Worm (Caenorhabditis elegans) whole organism, L4 larva: ENCODE data around the gene F40H6.5.

Experiments used
- F37D6.2 ChIP-seq: sonication (generic microtip); optimal IDR thresholded peaks from 2 replicates; lab custom pipeline; 2016; ENCODE audit warnings: mild to moderate bottlenecking, missing genetic modification characterization, missing compliant biosample characterization
- Y48G9A.11 ChIP-seq: fragments of 200-800 bp; sonication (Bioruptor generic); IDR thresholded peaks from 2 replicates; pipeline ENCODE4 v1.3.6; 2022; ENCODE audit warnings: missing genetic modification reagents, missing genetic modification characterization, missing compliant biosample characterization
- Y5F2A.4 ChIP-seq: fragments of 200-800 bp; sonication (Bioruptor generic); optimal IDR thresholded peaks from 2 replicates; lab custom pipeline; 2018; ENCODE audit warnings: mild to moderate bottlenecking, missing genetic modification characterization, missing compliant biosample characterization
- aha-1 ChIP-seq: fragments of 150-350 bp; peaks from one replicate; lab custom pipeline; 2014; ENCODE audit warnings: missing biosample characterization, missing genetic modification characterization
- ceh-32 ChIP-seq: sonication (generic microtip); optimal IDR thresholded peaks from 2 replicates; lab custom pipeline; 2016; ENCODE audit warnings: mild to moderate bottlenecking, missing genetic modification characterization, missing compliant biosample characterization; ENCODE audit not compliant: poor library complexity
- ceh-44 ChIP-seq: fragments of 200-800 bp; sonication (Bioruptor generic); IDR thresholded peaks from 2 replicates; pipeline ENCODE4 v1.3.6; 2022; ENCODE audit warnings: missing genetic modification reagents, missing genetic modification characterization, missing compliant biosample characterization
- ctbp-1 ChIP-seq: fragments of 200-800 bp; sonication (Bioruptor generic); IDR thresholded peaks from 2 replicates; pipeline ENCODE4 v1.3.6; 2022; ENCODE audit warnings: missing genetic modification reagents, missing genetic modification characterization, missing compliant biosample characterization
- daf-12 ChIP-seq: fragments of 150-350 bp; optimal IDR thresholded peaks from 2 replicates; lab custom pipeline; 2014; ENCODE audit warnings: missing biosample characterization, missing genetic modification reagents, missing genetic modification characterization
- daf-16 ChIP-seq, 3 experiments: sonication (generic microtip); optimal IDR thresholded peaks; 2 replicates each; lab custom pipeline; 2016 to 2017; ENCODE audit warnings: missing genetic modification characterization in 3 of 3, missing genetic modification reagents in 3 of 3, mild to moderate bottlenecking in 2 of 3, missing compliant biosample characterization in 2 of 3, missing biosample characterization in 1 of 3, moderate library complexity in 1 of 3
- fkh-10 ChIP-seq: fragments of 150-350 bp; optimal IDR thresholded peaks from 2 replicates; lab custom pipeline; 2014; ENCODE audit warnings: missing biosample characterization, missing genetic modification reagents, missing genetic modification characterization
- hlh-11 ChIP-seq: fragments of 200-800 bp; sonication (Bioruptor generic); optimal IDR thresholded peaks from 2 replicates; lab custom pipeline; 2018; ENCODE audit warnings: mild to moderate bottlenecking, missing genetic modification characterization, missing compliant biosample characterization
- hlh-30 ChIP-seq: sonication (generic microtip); optimal IDR thresholded peaks from 2 replicates; lab custom pipeline; 2017; ENCODE audit warnings: antibody characterized with exemption, mild to moderate bottlenecking, missing genetic modification characterization, missing compliant biosample characterization; ENCODE audit not compliant: insufficient read depth
- hmg-1.1 ChIP-seq: fragments of 200-800 bp; sonication (Bioruptor generic); IDR thresholded peaks from 2 replicates; pipeline ENCODE4 v1.3.6; 2022; ENCODE audit warnings: missing genetic modification reagents, missing genetic modification characterization, missing compliant biosample characterization
- lsy-2 ChIP-seq, 2 experiments: fragments of 150-350 bp in 1 of 2; sonication (generic microtip) in 1 of 2; optimal IDR thresholded peaks; 2 replicates each; lab custom pipeline; 2014 to 2017; ENCODE audit warnings: missing biosample characterization in 2 of 2, missing genetic modification characterization in 2 of 2
- madf-5 ChIP-seq, 2 experiments: fragments of 200-800 bp; sonication (Bioruptor generic); IDR thresholded peaks; 2 replicates each; pipeline ENCODE4 v1.3.6; 2022; ENCODE audit warnings: missing compliant biosample characterization in 2 of 2, missing genetic modification characterization in 2 of 2
- mdl-1 ChIP-seq, 2 experiments: fragments of 150-350 bp in 1 of 2; sonication (generic microtip) in 1 of 2; optimal IDR thresholded peaks; 2 replicates each; lab custom pipeline; 2014 to 2017; ENCODE audit warnings: missing biosample characterization in 2 of 2, missing genetic modification characterization in 2 of 2
- mdt-29 ChIP-seq: fragments of 200-800 bp; sonication (Bioruptor generic); IDR thresholded peaks from 2 replicates; pipeline ENCODE4 v1.3.6; 2022; ENCODE audit warnings: missing genetic modification reagents, missing genetic modification characterization, missing compliant biosample characterization
- mep-1 ChIP-seq: fragments of 150-350 bp; sonication (generic microtip); optimal IDR thresholded peaks from 3 replicates; lab custom pipeline; 2014; ENCODE audit warnings: missing biosample characterization, missing genetic modification characterization
- mxl-3 ChIP-seq: fragments of 200-800 bp; sonication (Bioruptor generic); optimal IDR thresholded peaks from 2 replicates; lab custom pipeline; 2018; ENCODE audit warnings: mild to moderate bottlenecking, missing genetic modification characterization, missing compliant biosample characterization
- rbr-2 ChIP-seq: sonication (generic microtip); optimal IDR thresholded peaks from 2 replicates; lab custom pipeline; 2016; ENCODE audit warnings: missing genotype, missing genetic modification characterization, missing compliant biosample characterization
- snpc-4 ChIP-seq: fragments of 150-350 bp; optimal IDR thresholded peaks from 2 replicates; lab custom pipeline; 2014; ENCODE audit warnings: missing biosample characterization, missing genetic modification characterization
- unc-130 ChIP-seq: sonication (generic microtip); optimal IDR thresholded peaks from 2 replicates; lab custom pipeline; 2016; ENCODE audit warnings: missing genetic modification reagents, missing genetic modification characterization, missing compliant biosample characterization
- unc-39 ChIP-seq: sonication (generic microtip); optimal IDR thresholded peaks from 2 replicates; lab custom pipeline; 2017; ENCODE audit warnings: missing biosample characterization, missing genetic modification characterization
- unc-62 ChIP-seq, 3 experiments: fragments of 150-350 bp in 1 of 3; sonication (generic microtip); optimal IDR thresholded peaks in 2 of 3; peaks in 1 of 3; 1 replicate in 1 of 3; 2 replicates in 2 of 3; lab custom pipeline; 2014 to 2017; ENCODE audit warnings: missing biosample characterization in 3 of 3, missing genetic modification characterization in 3 of 3, missing genetic modification reagents in 3 of 3, missing genotype in 1 of 3

Gene F40H6.5

ce11 chrIII:5999629-6000028, 56.0 kb downstream of the F40H6.5 start:
- no peak for TF ChIP-seq daf-16 (GFP tag; optimal IDR thresholded peaks at IDR 0.05; lab: Kevin White, UChicago)
- no peak for TF ChIP-seq daf-16 (tag; optimal IDR thresholded peaks at IDR 0.05; lab: Kevin White, UChicago)
- no peak for TF ChIP-seq snpc-4 (tag; lab: Kevin White, UChicago)
- TF ChIP-seq F37D6.2 = peak; percentile 2
- TF ChIP-seq daf-12 (tag; lab: Kevin White, UChicago) = no peak
- TF ChIP-seq mdl-1 (tag; optimal IDR thresholded peaks at IDR 0.05; lab: Kevin White, UChicago) = peak in 1 of 2 experiments; percentile 34
- peak; percentile 70; the same call in 1 of the 2 replicates for TF ChIP-seq ctbp-1 (GFP tag; lab: Robert Waterston, UW)
- TF ChIP-seq hlh-30 (tag; lab: Kevin White, UChicago) = peak; percentile 46
- no peak for TF ChIP-seq fkh-10 (GFP tag; lab: Kevin White, UChicago)
- peak in 1 of 2 experiments; percentile 46 for TF ChIP-seq lsy-2 (tag; optimal IDR thresholded peaks at IDR 0.05; lab: Kevin White, UChicago)
- TF ChIP-seq aha-1 (tag; lab: Kevin White, UChicago) = peak; percentile 99
- TF ChIP-seq Y5F2A.4 (GFP tag; lab: Kevin White, UChicago) = no peak
- TF ChIP-seq rbr-2 = peak; percentile 11
- no peak for TF ChIP-seq ceh-44
- TF ChIP-seq mdt-29 (GFP tag; lab: Robert Waterston, UW) = no peak
- peak in 1 of 2 experiments; percentile 38 for TF ChIP-seq unc-62 (GFP tag; optimal IDR thresholded peaks at IDR 0.05 in 1 of 2; lab: Kevin White, UChicago)
- TF ChIP-seq unc-62 (tag; optimal IDR thresholded peaks at IDR 0.05; lab: Kevin White, UChicago) = no peak
- TF ChIP-seq ceh-32 (tag; lab: Kevin White, UChicago) = no peak
- TF ChIP-seq Y48G9A.11 (GFP tag; lab: Robert Waterston, UW) = no peak
- TF ChIP-seq hlh-11 (tag; lab: Kevin White, UChicago) = peak; percentile 7
- TF ChIP-seq unc-39 (tag; lab: Kevin White, UChicago) = peak; percentile 33
- peak; percentile 31; the same call in 1 of the 2 replicates for TF ChIP-seq hmg-1.1 (GFP tag; lab: Robert Waterston, UW)
- TF ChIP-seq mep-1 (tag; lab: Kevin White, UChicago) = peak; percentile 54
- no peak for TF ChIP-seq mxl-3 (GFP tag; lab: Kevin White, UChicago)
- no peak for TF ChIP-seq madf-5 (GFP tag; IDR thresholded peaks at IDR 0.05; lab: Robert Waterston, UW)
- TF ChIP-seq unc-130 (GFP tag; lab: Kevin White, UChicago) = no peak
